Fruit fly (Drosophila melanogaster) Kc167 (cell line): ENCODE results near the gene CG15465.

Source experiments
- Sin3A ChIP-seq: fragments of >200 bp; optimal IDR thresholded peaks from 2 replicates; lab custom pipeline; 2018; ENCODE audit warnings: missing external identifiers
- h ChIP-seq: fragments of >200 bp; optimal IDR thresholded peaks from 3 replicates; lab custom pipeline; 2018; ENCODE audit warnings: missing external identifiers
- insv ChIP-seq: fragments of >200 bp; optimal IDR thresholded peaks from 3 replicates; lab custom pipeline; 2018; ENCODE audit warnings: missing external identifiers

dm6 chrX:5203674-5204073 lies 118.1 kb downstream of the CG15465 start:
- no peak for TF ChIP-seq h (lab: Kevin White, UChicago)
- no peak for TF ChIP-seq insv (lab: Kevin White, UChicago)
- no peak for TF ChIP-seq Sin3A (lab: Kevin White, UChicago)
